Worm (Caenorhabditis elegans): Measurements from ENCODE around the gene mecr-1.

DNA sequence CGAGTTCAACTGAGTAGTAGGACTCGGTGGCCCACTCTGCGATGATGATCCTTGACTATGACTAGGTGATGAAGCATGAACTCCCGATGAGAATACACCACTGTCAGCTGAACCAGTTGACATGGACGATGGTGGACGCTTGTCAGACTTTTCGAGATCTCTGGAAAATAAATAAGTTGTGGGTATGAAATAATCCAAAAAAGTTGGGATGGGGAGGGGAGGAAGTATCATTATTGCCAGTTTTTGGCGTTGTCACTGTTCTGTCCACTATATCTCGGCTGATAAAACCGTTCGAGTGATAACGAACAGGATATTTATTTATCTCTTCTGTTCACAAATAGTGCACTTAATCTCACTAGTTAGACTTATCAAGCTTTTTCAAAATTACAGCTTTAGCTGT is 23.1 kb downstream of the mecr-1 start:
- TF ChIP-seq flt-1 (GFP tag; IDR thresholded peaks at IDR 0.05) (no peak), ama-1 (optimal IDR thresholded peaks at IDR 0.05) (no peak), pes-1 (GFP tag; IDR thresholded peaks at IDR 0.05) (no peak), tra-4 (tag; optimal IDR thresholded peaks at IDR 0.05) (no peak), hmbx-1 (tag; optimal IDR thresholded peaks at IDR 0.05) (no peak), tbx-11 (GFP tag; IDR thresholded peaks at IDR 0.05) (no peak), sea-1 (GFP tag; conservative IDR thresholded peaks at IDR 0.05) (no peak), ceh-36 (tag; optimal IDR thresholded peaks at IDR 0.05) (no peak), aly-1 (tag; optimal IDR thresholded peaks at IDR 0.05) (no peak), scrt-1 (GFP tag; IDR thresholded peaks at IDR 0.05) (no peak), F13C5.2 (tag; optimal IDR thresholded peaks at IDR 0.05) (no peak), B0310.2 (tag; optimal IDR thresholded peaks at IDR 0.05) (no peak), tbx-37 (GFP tag; conservative IDR thresholded peaks at IDR 0.05) (no peak), ets-7 (tag; optimal IDR thresholded peaks at IDR 0.05) (no peak)
